Fruit fly (Drosophila melanogaster): ENCODE data around the gene CG32055.
A peak's percentile ranks its signal among the peaks of the same experiment; 100 is the strongest.

DNA sequence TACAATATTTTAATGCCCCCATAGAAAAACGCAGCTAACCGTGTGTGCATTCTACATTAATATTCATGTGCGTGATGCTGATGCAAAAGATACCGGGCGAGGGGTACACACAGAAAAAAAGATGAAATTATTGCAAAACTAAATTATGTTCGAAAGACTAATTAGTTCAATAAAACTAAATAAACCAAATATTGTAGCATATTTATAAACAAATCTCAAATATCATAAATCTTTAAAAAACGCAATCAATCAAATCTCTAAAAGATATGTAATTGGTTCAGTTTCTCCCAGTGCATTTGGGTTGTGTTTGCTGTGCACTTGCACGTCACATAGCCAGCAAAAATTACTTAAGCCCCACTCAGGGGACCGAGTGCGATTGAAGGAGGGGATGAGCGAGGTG is 21.4 kb downstream of the CG32055 start:
- TF ChIP-seq CG10669 (GFP tag; optimal IDR thresholded peaks at IDR 0.05) (no peak), CG31627 (GFP tag; optimal IDR thresholded peaks at IDR 0.05) (no peak), net (GFP tag; optimal IDR thresholded peaks at IDR 0.05) (peak; percentile 22)

All from whole organism, prepupa.